Worm (Caenorhabditis elegans): Measurements from ENCODE around the gene C14E2.6.

- TF ChIP-seq unc-39 (tag; optimal IDR thresholded peaks at IDR 0.05) (no peak), sptf-1 (tag; optimal IDR thresholded peaks at IDR 0.05) (no peak), lsy-2 (tag; optimal IDR thresholded peaks at IDR 0.05) (no peak)
Measured at ce11 chrX:1860422-1860821, 30.6 kb upstream of the C14E2.6 start, which contains the start of gene T26C11.8.
